Fruit fly (Drosophila melanogaster): ENCODE measurements around the gene CG31937.

Gene CG31937

dm6 chr2L:1724592-1724940 is 5.1 kb upstream of the CG31937 start:
- TF ChIP-seq CG17801 (GFP tag; optimal IDR thresholded peaks at IDR 0.05; ENCODE audit: partially characterized antibody), result no peak

dm6 chr2L:1727162-1727825 is 2.4 kb upstream of the CG31937 start:
- TF ChIP-seq CG17801 (GFP tag; optimal IDR thresholded peaks at IDR 0.05; ENCODE audit: partially characterized antibody), result no peak

dm6 chr2L:1727826-1728619 is 1.7 kb upstream of the CG31937 start:
- TF ChIP-seq CG17801 (GFP tag; optimal IDR thresholded peaks at IDR 0.05; ENCODE audit: partially characterized antibody), result peak; percentile 99

dm6 chr2L:1728620-1728944 is 1.1 kb upstream of the CG31937 start, which contains the start of gene Rrp40:
Gene Rrp40 (plus strand): TSS chr2L:1728732.
- no peak for TF ChIP-seq CG17801 (GFP tag; optimal IDR thresholded peaks at IDR 0.05; ENCODE audit: partially characterized antibody)

dm6 chr2L:1730914-1731313 is 1.2 kb downstream of the CG31937 start:
- TF ChIP-seq CG17801 (GFP tag; optimal IDR thresholded peaks at IDR 0.05; ENCODE audit: partially characterized antibody), result peak; percentile 35

dm6 chr2L:1732189-1732588 is 2.5 kb downstream of the CG31937 start, which contains the start of the genes CG17652 and CG17646:
Gene CG17652 (minus strand): TSS chr2L:1732356.
Gene CG17646 (plus strand): TSS chr2L:1732524.
- TF ChIP-seq CG17801 (GFP tag; optimal IDR thresholded peaks at IDR 0.05; ENCODE audit: partially characterized antibody), result no peak

- no peak for TF ChIP-seq CG17801 (GFP tag; optimal IDR thresholded peaks at IDR 0.05; ENCODE audit: partially characterized antibody)
These were observed 3.6 kb downstream of the CG31937 start for dm6 chr2L:1733155-1733813.

dm6 chr2L:1735133-1735532 is 5.4 kb downstream of the CG31937 start:
- no peak for TF ChIP-seq CG17801 (GFP tag; optimal IDR thresholded peaks at IDR 0.05; ENCODE audit: partially characterized antibody)

dm6 chr2L:1737057-1737581 is 7.4 kb downstream of the CG31937 start:
- TF ChIP-seq CG17801 (GFP tag; optimal IDR thresholded peaks at IDR 0.05; ENCODE audit: partially characterized antibody), result peak; percentile 63

- no peak for TF ChIP-seq CG17801 (GFP tag; optimal IDR thresholded peaks at IDR 0.05; ENCODE audit: partially characterized antibody)
These were observed 8.4 kb downstream of the CG31937 start for dm6 chr2L:1738054-1738453.

dm6 chr2L:1740095-1740494 is 10.4 kb downstream of the CG31937 start:
- no peak for TF ChIP-seq CG17801 (GFP tag; optimal IDR thresholded peaks at IDR 0.05; ENCODE audit: partially characterized antibody)

- TF ChIP-seq CG17801 (GFP tag; optimal IDR thresholded peaks at IDR 0.05; ENCODE audit: partially characterized antibody), result no peak
These were observed 14.1 kb downstream of the CG31937 start for dm6 chr2L:1743800-1744199.

dm6 chr2L:1748410-1748809 is 18.7 kb downstream of the CG31937 start:
- TF ChIP-seq CG17801 (GFP tag; optimal IDR thresholded peaks at IDR 0.05; ENCODE audit: partially characterized antibody), result no peak

dm6 chr2L:1751953-1752352 is 22.3 kb downstream of the CG31937 start, which contains the start of the genes CG17712 and CG17648:
Gene CG17712 (minus strand): TSS chr2L:1752122.
Gene CG17648 (plus strand): TSS chr2L:1752308.
- TF ChIP-seq CG17801 (GFP tag; optimal IDR thresholded peaks at IDR 0.05; ENCODE audit: partially characterized antibody), result no peak

dm6 chr2L:1756351-1756750 is 26.7 kb downstream of the CG31937 start, which contains the start of gene Gr22f:
Gene Gr22f (minus strand): TSS chr2L:1756451.
- TF ChIP-seq CG17801 (GFP tag; optimal IDR thresholded peaks at IDR 0.05; ENCODE audit: partially characterized antibody), result no peak

All from ovary, adult (tissue).